Fruit fly (Drosophila melanogaster) whole organism, pupa: ENCODE data around the gene COX7A.

Experiments
- CG10348 ChIP-seq: fragments of 200-800 bp; sonication (Bioruptor generic); IDR thresholded peaks from 2 replicates; pipeline ENCODE4 v1.3.6; 2022; ENCODE audit warnings: missing biosample characterization, missing genetic modification characterization
- CG14655 ChIP-seq: fragments of 200-800 bp; sonication (Bioruptor generic); optimal IDR thresholded peaks from 3 replicates; lab custom pipeline; 2017; ENCODE audit warnings: mild to moderate bottlenecking, missing biosample characterization, missing genetic modification reagents, missing genetic modification characterization
- CG32121 ChIP-seq: fragments of 200-800 bp; sonication (Bioruptor generic); IDR thresholded peaks from 2 replicates; pipeline ENCODE4 v1.3.6; 2022; ENCODE audit warnings: missing biosample characterization, missing genetic modification characterization
- CG8301 ChIP-seq: fragments of 200-800 bp; sonication (Bioruptor generic); optimal IDR thresholded peaks from 2 replicates; lab custom pipeline; 2018; ENCODE audit warnings: missing biosample characterization, mild to moderate bottlenecking, missing genetic modification characterization
- D1 ChIP-seq: fragments of 200-800 bp; sonication (Bioruptor generic); optimal IDR thresholded peaks from 2 replicates; lab custom pipeline; 2018; ENCODE audit warnings: missing biosample characterization, mild to moderate bottlenecking, missing genetic modification characterization, moderate library complexity
- Ets98B ChIP-seq: fragments of 200-800 bp; sonication (Bioruptor generic); IDR thresholded peaks from 2 replicates; pipeline ENCODE4 v1.3.6; 2022; ENCODE audit warnings: missing biosample characterization, missing genetic modification characterization

DNA sequence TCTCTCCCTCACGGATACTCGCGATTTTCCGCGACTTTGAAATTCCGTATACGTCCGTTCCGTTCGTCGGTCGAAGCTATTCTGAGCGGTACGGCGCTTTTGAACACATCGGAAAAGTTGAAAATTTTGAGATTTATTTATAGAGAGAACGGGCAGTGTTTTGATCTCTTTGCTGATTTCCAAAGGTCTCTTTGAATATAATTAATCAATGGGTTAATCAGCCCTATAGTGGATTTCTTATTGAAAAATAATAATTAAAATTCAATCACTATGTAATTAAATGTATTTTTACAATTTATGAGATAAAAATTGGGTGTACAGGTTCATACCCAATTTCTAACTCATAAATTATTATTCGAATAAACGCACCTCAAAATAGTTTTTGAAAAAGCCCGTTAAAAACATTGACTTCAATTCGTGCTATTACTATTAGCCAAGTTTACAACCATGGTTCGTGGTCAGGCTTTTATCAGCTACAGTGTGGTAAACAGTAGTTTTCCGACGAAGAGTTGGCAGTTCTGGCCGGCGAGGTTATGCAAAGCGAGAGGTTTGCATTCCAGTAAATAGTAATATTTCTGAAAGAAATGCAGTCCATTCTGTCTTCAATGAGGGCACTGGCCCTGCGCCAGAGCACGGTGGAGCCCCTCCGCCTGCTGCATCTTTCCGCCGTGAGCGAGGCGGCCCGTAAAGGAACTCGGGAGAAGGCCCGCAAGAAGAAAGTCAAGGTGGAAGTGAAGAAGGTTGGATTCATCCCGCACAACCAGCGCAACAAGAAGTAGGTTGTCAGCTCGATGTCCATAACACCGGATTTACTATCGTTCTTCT lies 39.7 kb downstream of the COX7A start, which contains the start of the genes CG9626 and mRpL1:
- TF ChIP-seq Ets98B (GFP tag; lab: Robert Waterston, UW), result no peak
- TF ChIP-seq CG10348, result no peak
- TF ChIP-seq CG32121 (GFP tag; lab: Robert Waterston, UW), result no peak
- TF ChIP-seq CG8301 (tag; lab: Kevin White, UChicago), result no peak
- no peak for TF ChIP-seq CG14655
- TF ChIP-seq D1 (tag; lab: Kevin White, UChicago), result no peak
